Worm (Caenorhabditis elegans) whole organism, L3 larva: ENCODE measurements around the gene dcr-1.

Source experiments
- R02D3.7 ChIP-seq: fragments of 150-350 bp; optimal IDR thresholded peaks from 2 replicates; lab custom pipeline; 2014; ENCODE audit warnings: missing biosample characterization, missing genetic modification characterization
- aly-2 ChIP-seq: fragments of 150-350 bp; optimal IDR thresholded peaks from 2 replicates; lab custom pipeline; 2014; ENCODE audit warnings: missing biosample characterization, missing genetic modification characterization
- ama-1 ChIP-seq: fragments of 150-350 bp; optimal IDR thresholded peaks from 2 replicates; lab custom pipeline; 2018
- ceh-82 ChIP-seq: fragments of 150-350 bp; optimal IDR thresholded peaks from 2 replicates; lab custom pipeline; 2014; ENCODE audit warnings: missing biosample characterization, missing genetic modification characterization
- ceh-9 ChIP-seq: sonication (generic microtip); optimal IDR thresholded peaks from 2 replicates; lab custom pipeline; 2018; ENCODE audit warnings: missing biosample characterization, missing genetic modification characterization
- daf-12 ChIP-seq: fragments of 150-350 bp; optimal IDR thresholded peaks from 2 replicates; lab custom pipeline; 2014; ENCODE audit warnings: missing biosample characterization, missing genetic modification reagents, missing genetic modification characterization
- egl-5 ChIP-seq: fragments of 150-350 bp; optimal IDR thresholded peaks from 2 replicates; lab custom pipeline; 2017; ENCODE audit warnings: missing biosample characterization, missing genetic modification reagents, missing genetic modification characterization, inconsistent platforms
- elt-1 ChIP-seq: fragments of 150-350 bp; optimal IDR thresholded peaks from 2 replicates; lab custom pipeline; 2014; ENCODE audit warnings: missing biosample characterization, missing genetic modification characterization
- elt-2 ChIP-seq: sonication (generic microtip); optimal IDR thresholded peaks from 2 replicates; lab custom pipeline; 2016; ENCODE audit warnings: missing genetic modification reagents, mild to moderate bottlenecking, missing genetic modification characterization, missing compliant biosample characterization
- elt-3 ChIP-seq, 3 experiments: fragments of 150-350 bp in 1 of 3; sonication (generic microtip) in 2 of 3; optimal IDR thresholded peaks; 2 replicates in 2 of 3; 4 replicates in 1 of 3; lab custom pipeline; 2014 to 2017; ENCODE audit warnings: missing biosample characterization in 3 of 3, missing genetic modification characterization in 3 of 3
- eor-1 ChIP-seq, 2 experiments: fragments of 150-350 bp; optimal IDR thresholded peaks; 2 replicates each; lab custom pipeline; 2014 to 2018; ENCODE audit warnings: missing biosample characterization in 2 of 2, missing genetic modification characterization in 2 of 2
- fkh-2 ChIP-seq: fragments of 150-350 bp; optimal IDR thresholded peaks from 2 replicates; lab custom pipeline; 2014; ENCODE audit warnings: missing biosample characterization, missing genetic modification reagents, missing genetic modification characterization
- fos-1 ChIP-seq: fragments of 150-350 bp; optimal IDR thresholded peaks from 2 replicates; lab custom pipeline; 2014; ENCODE audit warnings: missing biosample characterization, missing genetic modification characterization
- hmg-11 ChIP-seq: sonication (generic microtip); optimal IDR thresholded peaks from 2 replicates; lab custom pipeline; 2016; ENCODE audit warnings: missing genetic modification characterization, missing compliant biosample characterization
- lin-15B ChIP-seq: fragments of 150-350 bp; optimal IDR thresholded peaks from 2 replicates; lab custom pipeline; 2014; ENCODE audit warnings: missing biosample characterization, missing genetic modification characterization
- lin-39 ChIP-seq: fragments of 150-350 bp; optimal IDR thresholded peaks from 2 replicates; lab custom pipeline; 2018; ENCODE audit warnings: missing biosample characterization, missing genetic modification reagents, missing genetic modification characterization
- mdl-1 ChIP-seq: fragments of 150-350 bp; optimal IDR thresholded peaks from 2 replicates; lab custom pipeline; 2014; ENCODE audit warnings: missing biosample characterization, missing genetic modification characterization
- mml-1 ChIP-seq: fragments of 150-350 bp; sonication (generic microtip); optimal IDR thresholded peaks from 3 replicates; lab custom pipeline; 2014; ENCODE audit warnings: missing biosample characterization, missing genetic modification characterization
- nfya-1 ChIP-seq: sonication (generic microtip); optimal IDR thresholded peaks from 2 replicates; lab custom pipeline; 2017; ENCODE audit warnings: missing genetic modification characterization, mild to moderate bottlenecking, missing compliant biosample characterization, antibody characterized with exemption, moderate library complexity; ENCODE audit not compliant: insufficient read depth
- nhr-12 ChIP-seq: fragments of 150-350 bp; optimal IDR thresholded peaks from 2 replicates; lab custom pipeline; 2014; ENCODE audit warnings: missing biosample characterization, missing genetic modification characterization
- nhr-237 ChIP-seq: fragments of 150-350 bp; optimal IDR thresholded peaks from 2 replicates; lab custom pipeline; 2014; ENCODE audit warnings: missing biosample characterization, missing genetic modification characterization
- nhr-25 ChIP-seq: sonication (generic microtip); optimal IDR thresholded peaks from 2 replicates; lab custom pipeline; 2017; ENCODE audit warnings: missing biosample characterization, missing genetic modification characterization
- nhr-28 ChIP-seq: fragments of 150-350 bp; optimal IDR thresholded peaks from 2 replicates; lab custom pipeline; 2014; ENCODE audit warnings: missing biosample characterization, missing genetic modification characterization
- nhr-67 ChIP-seq: fragments of 150-350 bp; optimal IDR thresholded peaks from 2 replicates; lab custom pipeline; 2014; ENCODE audit warnings: missing biosample characterization, missing genetic modification characterization
- nhr-76 ChIP-seq: fragments of 150-350 bp; sonication (generic microtip); optimal IDR thresholded peaks from 5 replicates; lab custom pipeline; 2014; ENCODE audit warnings: missing biosample characterization, missing genetic modification characterization
- nhr-77 ChIP-seq: fragments of 150-350 bp; optimal IDR thresholded peaks from 2 replicates; lab custom pipeline; 2014; ENCODE audit warnings: missing biosample characterization, missing genetic modification characterization
- pha-4 ChIP-seq: fragments of 150-350 bp; optimal IDR thresholded peaks from 2 replicates; lab custom pipeline; 2014; ENCODE audit warnings: missing biosample characterization, missing genetic modification reagents, missing genetic modification characterization
- pqm-1 ChIP-seq: fragments of 150-350 bp; optimal IDR thresholded peaks from 2 replicates; lab custom pipeline; 2017; ENCODE audit warnings: missing biosample characterization, missing genetic modification characterization, inconsistent platforms
- sea-2 ChIP-seq: fragments of 150-350 bp; sonication (generic microtip); optimal IDR thresholded peaks from 4 replicates; lab custom pipeline; 2014; ENCODE audit warnings: missing biosample characterization, missing genetic modification reagents, missing genetic modification characterization
- skn-1 ChIP-seq: fragments of 150-350 bp; optimal IDR thresholded peaks from 2 replicates; lab custom pipeline; 2014; ENCODE audit warnings: missing biosample characterization, missing genetic modification characterization
- snpc-4 ChIP-seq: fragments of 150-350 bp; optimal IDR thresholded peaks from 2 replicates; lab custom pipeline; 2014; ENCODE audit warnings: missing biosample characterization, missing genetic modification characterization
- tbx-2 ChIP-seq: sonication (generic microtip); optimal IDR thresholded peaks from 2 replicates; lab custom pipeline; 2016; ENCODE audit warnings: mild to moderate bottlenecking, missing genetic modification characterization, missing compliant biosample characterization
- unc-39 ChIP-seq: sonication (generic microtip); optimal IDR thresholded peaks from 4 replicates; lab custom pipeline; 2017; ENCODE audit warnings: missing biosample characterization, missing genetic modification characterization
- ztf-4 ChIP-seq: fragments of 150-350 bp; optimal IDR thresholded peaks from 2 replicates; lab custom pipeline; 2014; ENCODE audit warnings: missing biosample characterization, missing genetic modification characterization

Gene dcr-1

ce11 chrIII:8061114-8061513 lies 19.0 kb downstream of the dcr-1 start:
- TF ChIP-seq elt-1 (tag; lab: Kevin White, UChicago) (no peak), R02D3.7 (tag; lab: Kevin White, UChicago) (no peak), nhr-28 (tag; lab: Kevin White, UChicago) (no peak)

DNA sequence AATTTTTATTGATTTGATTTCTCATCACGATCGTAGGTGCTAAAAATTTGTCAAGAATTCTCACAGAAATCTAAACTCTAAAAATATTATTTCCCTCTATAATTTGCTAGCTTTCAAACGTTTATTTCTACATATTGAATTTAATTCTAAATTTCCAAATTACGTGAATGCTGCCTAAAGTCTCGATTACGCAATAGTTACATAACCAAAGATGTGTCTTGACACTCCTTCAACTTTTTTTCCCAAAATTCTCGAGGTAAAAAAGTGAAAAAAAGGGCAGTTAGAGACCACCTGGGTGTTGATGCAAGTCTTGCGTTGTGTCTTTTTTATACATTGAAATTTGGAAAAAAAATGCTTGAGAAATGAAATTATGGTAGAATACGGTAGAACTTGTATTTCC lies 28.2 kb downstream of the dcr-1 start:
- no peak for TF ChIP-seq hmg-11
- no peak for TF ChIP-seq lin-39 (tag; lab: Kevin White, UChicago)
- no peak for TF ChIP-seq nhr-76 (tag; lab: Kevin White, UChicago)
- no peak for TF ChIP-seq ztf-4 (tag; lab: Kevin White, UChicago)
- no peak for TF ChIP-seq nhr-67 (tag; lab: Kevin White, UChicago)
- TF ChIP-seq pha-4 (tag; lab: Kevin White, UChicago) = no peak
- TF ChIP-seq ama-1 (lab: Kevin White, UChicago) = no peak
- no peak for TF ChIP-seq nhr-237 (tag; lab: Kevin White, UChicago)
- no peak for TF ChIP-seq snpc-4 (tag; lab: Kevin White, UChicago)
- no peak for TF ChIP-seq fos-1
- TF ChIP-seq fkh-2 (tag; lab: Kevin White, UChicago) = no peak
- no peak for TF ChIP-seq nhr-77 (tag; lab: Kevin White, UChicago)
- TF ChIP-seq aly-2 (tag; lab: Kevin White, UChicago) = no peak

ce11 chrIII:8050944-8051343 lies 29.1 kb downstream of the dcr-1 start, which contains the start of gene K12H4.7:
Gene K12H4.7 (minus strand): TSS chrIII:8051081.
- peak; percentile 67 for TF ChIP-seq skn-1
- TF ChIP-seq snpc-4 (tag; lab: Kevin White, UChicago) = no peak
- peak; percentile 62 for TF ChIP-seq pqm-1 (tag; lab: Kevin White, UChicago)
- peak; percentile 91 for TF ChIP-seq elt-2

- TF ChIP-seq nhr-12 = no peak
- TF ChIP-seq snpc-4 (tag; lab: Kevin White, UChicago) = no peak
- TF ChIP-seq skn-1 = no peak
- TF ChIP-seq nhr-76 (tag; lab: Kevin White, UChicago) = no peak
- TF ChIP-seq nhr-237 (tag; lab: Kevin White, UChicago) = no peak
- no peak for TF ChIP-seq unc-39
- no peak for TF ChIP-seq nfya-1
- TF ChIP-seq daf-12 (tag; lab: Kevin White, UChicago) = no peak
- TF ChIP-seq ztf-4 (tag; lab: Kevin White, UChicago) = no peak
- no peak for TF ChIP-seq nhr-25 (tag; lab: Kevin White, UChicago)
- TF ChIP-seq mdl-1 (tag; lab: Kevin White, UChicago) = no peak
- TF ChIP-seq aly-2 (tag; lab: Kevin White, UChicago) = no peak
- TF ChIP-seq ceh-9 = no peak
- no peak for TF ChIP-seq nhr-67 (tag; lab: Kevin White, UChicago)
- no peak for TF ChIP-seq lin-15B (tag; lab: Kevin White, UChicago)
These were observed 32.7 kb downstream of the dcr-1 start, which contains the start of gene K12H4.2 for ce11 chrIII:8047412-8047811. Gene K12H4.2 (plus strand): TSS chrIII:8047712.

- TF ChIP-seq R02D3.7 (tag; lab: Kevin White, UChicago) (no peak), lin-39 (tag; lab: Kevin White, UChicago) (no peak), egl-5 (tag; lab: Kevin White, UChicago) (no peak), ztf-4 (tag; lab: Kevin White, UChicago) (no peak), tbx-2 (tag; lab: Kevin White, UChicago) (no peak), elt-2 (no peak), skn-1 (no peak)
- TF ChIP-seq, all 47 proteins: peak for 0
These were observed 34.3 kb downstream of the dcr-1 start, which contains the start of gene K12H4.3 for ce11 chrIII:8045734-8046133. Gene K12H4.3 (plus strand): TSS chrIII:8046034.

ce11 chrIII:8044717-8045116 lies 35.4 kb downstream of the dcr-1 start, which contains the start of gene spcs-3:
Gene spcs-3 (plus strand): TSS chrIII:8045017.
- no peak for TF ChIP-seq mdl-1 (tag; lab: Kevin White, UChicago)
- TF ChIP-seq mml-1 = no peak
- no peak for TF ChIP-seq nfya-1
- TF ChIP-seq aly-2 (tag; lab: Kevin White, UChicago) = no peak
- no peak for TF ChIP-seq ceh-82 (tag; lab: Kevin White, UChicago)
- TF ChIP-seq elt-2 = no peak
- TF ChIP-seq elt-3 (tag; optimal IDR thresholded peaks at IDR 0.05; lab: Kevin White, UChicago) = no peak
- no peak for TF ChIP-seq ceh-9
- no peak for TF ChIP-seq nhr-28 (tag; lab: Kevin White, UChicago)
- TF ChIP-seq tbx-2 (tag; lab: Kevin White, UChicago) = no peak
- TF ChIP-seq snpc-4 (tag; lab: Kevin White, UChicago) = no peak
- TF ChIP-seq sea-2 (GFP tag; lab: Kevin White, UChicago) = no peak
- TF ChIP-seq eor-1 (tag; optimal IDR thresholded peaks at IDR 0.05; lab: Kevin White, UChicago) = no peak
